Worm (Caenorhabditis elegans) whole organism, late embryonic: ENCODE data around the gene pqn-82.

ENCODE experiments used
- C38D4.7 ChIP-seq: fragments of 200-800 bp; sonication (Bioruptor generic); optimal IDR thresholded peaks from 2 replicates; lab custom pipeline; 2018; ENCODE audit warnings: mild to moderate bottlenecking, missing genetic modification characterization, moderate library complexity, missing compliant biosample characterization
- K02D7.2 ChIP-seq: sonication (generic microtip); optimal IDR thresholded peaks from 2 replicates; lab custom pipeline; 2017; ENCODE audit warnings: mild to moderate bottlenecking, missing genetic modification characterization, missing compliant biosample characterization
- K09A11.1 ChIP-seq: sonication (generic microtip); optimal IDR thresholded peaks from 2 replicates; lab custom pipeline; 2017; ENCODE audit warnings: antibody characterized with exemption, mild to moderate bottlenecking, missing genetic modification characterization, missing compliant biosample characterization; ENCODE audit not compliant: insufficient read depth
- T23F11.4 ChIP-seq: fragments of 200-800 bp; sonication (Bioruptor generic); optimal IDR thresholded peaks from 2 replicates; lab custom pipeline; 2018; ENCODE audit warnings: mild to moderate bottlenecking, missing genetic modification characterization, missing compliant biosample characterization
- ama-1 ChIP-seq: fragments of 150-350 bp; optimal IDR thresholded peaks from 2 replicates; lab custom pipeline; 2014
- ceh-14 ChIP-seq: sonication (generic microtip); optimal IDR thresholded peaks from 2 replicates; lab custom pipeline; 2016; ENCODE audit warnings: missing genotype, missing genetic modification characterization, missing compliant biosample characterization
- ceh-22 ChIP-seq: sonication (generic microtip); optimal IDR thresholded peaks from 2 replicates; lab custom pipeline; 2017; ENCODE audit warnings: missing biosample characterization, missing genetic modification characterization
- ceh-30 ChIP-seq: fragments of 150-350 bp; optimal IDR thresholded peaks from 2 replicates; lab custom pipeline; 2014; ENCODE audit warnings: missing biosample characterization, missing genetic modification characterization
- ceh-31 ChIP-seq: sonication (generic microtip); optimal IDR thresholded peaks from 2 replicates; lab custom pipeline; 2016; ENCODE audit warnings: missing genetic modification characterization, missing compliant biosample characterization
- ceh-48 ChIP-seq: sonication (generic microtip); optimal IDR thresholded peaks from 2 replicates; lab custom pipeline; 2016; ENCODE audit warnings: missing genetic modification characterization, inconsistent platforms, missing compliant biosample characterization
- che-1 ChIP-seq: sonication (generic microtip); optimal IDR thresholded peaks from 2 replicates; lab custom pipeline; 2016; ENCODE audit warnings: mild to moderate bottlenecking, missing genetic modification characterization, missing compliant biosample characterization
- dmd-4 ChIP-seq: sonication (generic microtip); optimal IDR thresholded peaks from 2 replicates; lab custom pipeline; 2016; ENCODE audit warnings: borderline replicate concordance, missing genetic modification characterization, missing compliant biosample characterization
- dve-1 ChIP-seq: sonication (generic microtip); optimal IDR thresholded peaks from 2 replicates; lab custom pipeline; 2017; ENCODE audit warnings: antibody characterized with exemption, mild to moderate bottlenecking, missing genetic modification characterization, missing compliant biosample characterization
- gmeb-2 ChIP-seq: sonication (generic microtip); optimal IDR thresholded peaks from 2 replicates; lab custom pipeline; 2016; ENCODE audit warnings: missing genetic modification characterization, inconsistent platforms, missing compliant biosample characterization
- hlh-8 ChIP-seq: sonication (generic microtip); optimal IDR thresholded peaks from 2 replicates; lab custom pipeline; 2016; ENCODE audit warnings: missing genotype, missing genetic modification characterization, missing compliant biosample characterization
- lim-6 ChIP-seq: sonication (generic microtip); optimal IDR thresholded peaks from 2 replicates; lab custom pipeline; 2016; ENCODE audit warnings: missing genetic modification characterization, missing compliant biosample characterization
- madf-2 ChIP-seq: sonication (generic microtip); optimal IDR thresholded peaks from 2 replicates; lab custom pipeline; 2017; ENCODE audit warnings: missing genetic modification characterization, missing compliant biosample characterization
- mec-3 ChIP-seq: sonication (generic microtip); optimal IDR thresholded peaks from 2 replicates; lab custom pipeline; 2016; ENCODE audit warnings: borderline replicate concordance, missing genetic modification characterization, missing compliant biosample characterization
- nfya-1 ChIP-seq: sonication (generic microtip); optimal IDR thresholded peaks from 2 replicates; lab custom pipeline; 2017; ENCODE audit warnings: missing genetic modification characterization, mild to moderate bottlenecking, missing compliant biosample characterization, antibody characterized with exemption, moderate library complexity
- nhr-11 ChIP-seq: fragments of 150-350 bp; optimal IDR thresholded peaks from 2 replicates; lab custom pipeline; 2014; ENCODE audit warnings: missing biosample characterization, missing genetic modification characterization
- nhr-232 ChIP-seq: sonication (generic microtip); optimal IDR thresholded peaks from 2 replicates; lab custom pipeline; 2016; ENCODE audit warnings: missing genetic modification characterization, missing compliant biosample characterization
- odd-2 ChIP-seq: sonication (generic microtip); optimal IDR thresholded peaks from 2 replicates; lab custom pipeline; 2017; ENCODE audit warnings: antibody characterized with exemption, mild to moderate bottlenecking, missing genetic modification characterization, missing compliant biosample characterization
- pag-3 ChIP-seq: sonication (generic microtip); optimal IDR thresholded peaks from 2 replicates; lab custom pipeline; 2016; ENCODE audit warnings: missing compliant biosample characterization, missing genetic modification characterization, borderline replicate concordance
- pat-9 ChIP-seq: fragments of 200-800 bp; sonication (Bioruptor generic); optimal IDR thresholded peaks from 2 replicates; lab custom pipeline; 2018; ENCODE audit warnings: mild to moderate bottlenecking, missing genetic modification characterization, moderate library complexity, missing compliant biosample characterization
- pha-2 ChIP-seq: sonication (generic microtip); optimal IDR thresholded peaks from 2 replicates; lab custom pipeline; 2017; ENCODE audit warnings: mild to moderate bottlenecking, missing genetic modification characterization, missing compliant biosample characterization
- pha-4 ChIP-seq: fragments of 150-350 bp; optimal IDR thresholded peaks from 2 replicates; lab custom pipeline; 2018; ENCODE audit warnings: missing biosample characterization, missing genetic modification reagents, missing genetic modification characterization
- pros-1 ChIP-seq: fragments of 150-350 bp; optimal IDR thresholded peaks from 2 replicates; lab custom pipeline; 2014; ENCODE audit warnings: missing biosample characterization, missing genetic modification reagents, missing genetic modification characterization
- rnt-1 ChIP-seq: sonication (generic microtip); optimal IDR thresholded peaks from 2 replicates; lab custom pipeline; 2016; ENCODE audit warnings: missing genetic modification characterization, missing compliant biosample characterization
- sox-2 ChIP-seq: fragments of 200-800 bp; sonication (Bioruptor generic); IDR thresholded peaks from 2 replicates; pipeline ENCODE4 v1.3.6; 2022; ENCODE audit warnings: missing genetic modification reagents, missing genetic modification characterization, missing compliant biosample characterization
- sox-4 ChIP-seq: sonication (generic microtip); optimal IDR thresholded peaks from 2 replicates; lab custom pipeline; 2017; ENCODE audit warnings: mild to moderate bottlenecking, missing genetic modification characterization, inconsistent platforms, missing compliant biosample characterization
- syd-9 ChIP-seq: sonication (generic microtip); optimal IDR thresholded peaks from 2 replicates; lab custom pipeline; 2016; ENCODE audit warnings: mild to moderate bottlenecking, missing genetic modification characterization, moderate library complexity, missing compliant biosample characterization
- tbx-7 ChIP-seq: sonication (generic microtip); optimal IDR thresholded peaks from 2 replicates; lab custom pipeline; 2016; ENCODE audit warnings: missing genotype, missing genetic modification characterization, missing compliant biosample characterization
- unc-3 ChIP-seq, 2 experiments: fragments of 200-800 bp in 1 of 2; sonication (Bioruptor generic) in 1 of 2; sonication (generic microtip) in 1 of 2; conservative IDR thresholded peaks in 1 of 2; optimal IDR thresholded peaks in 1 of 2; 2 replicates each; pipeline versions ENCODE4 v1.3.6 to Lab custom; 2016 to 2022; ENCODE audit warnings: missing compliant biosample characterization in 2 of 2, missing genetic modification characterization in 2 of 2, missing genetic modification reagents in 1 of 2
- unc-86 ChIP-seq: sonication (generic microtip); optimal IDR thresholded peaks from 2 replicates; lab custom pipeline; 2016; ENCODE audit warnings: missing genetic modification characterization, missing compliant biosample characterization
- zip-5 ChIP-seq: sonication (generic microtip); optimal IDR thresholded peaks from 2 replicates; lab custom pipeline; 2016; ENCODE audit warnings: missing genetic modification characterization, missing compliant biosample characterization
- ztf-16 ChIP-seq: sonication (generic microtip); optimal IDR thresholded peaks from 2 replicates; lab custom pipeline; 2017; ENCODE audit warnings: missing genetic modification characterization, missing compliant biosample characterization

The pqn-82 gene

ce11 chrIII:1853944-1854343 is 5.1 kb downstream of the pqn-82 start:
- no peak for TF ChIP-seq ceh-31 (tag; lab: Kevin White, UChicago)

- no peak for TF ChIP-seq unc-86 (tag; lab: Kevin White, UChicago)
- no peak for TF ChIP-seq odd-2 (tag; lab: Kevin White, UChicago)
- no peak for TF ChIP-seq pha-2 (tag; lab: Kevin White, UChicago)
- no peak for TF ChIP-seq nfya-1 (tag; lab: Kevin White, UChicago)
- TF ChIP-seq K02D7.2, result no peak
- no peak for TF ChIP-seq ceh-22 (tag; lab: Kevin White, UChicago)
- TF ChIP-seq madf-2 (tag; lab: Kevin White, UChicago), result no peak
- no peak for TF ChIP-seq unc-3 (GFP tag; conservative IDR thresholded peaks at IDR 0.05; lab: Robert Waterston, UW)
- no peak for TF ChIP-seq unc-3 (tag; optimal IDR thresholded peaks at IDR 0.05; lab: Kevin White, UChicago)
- no peak for TF ChIP-seq T23F11.4 (GFP tag; lab: Kevin White, UChicago)
- no peak for TF ChIP-seq pha-4 (tag; lab: Kevin White, UChicago)
- TF ChIP-seq C38D4.7, result no peak
- no peak for TF ChIP-seq nhr-11 (tag; lab: Kevin White, UChicago)
- TF ChIP-seq ceh-14 (tag; lab: Kevin White, UChicago), result no peak
- no peak for TF ChIP-seq ceh-31 (tag; lab: Kevin White, UChicago)
- TF ChIP-seq ceh-48, result no peak
- no peak for TF ChIP-seq syd-9 (tag; lab: Kevin White, UChicago)
- TF ChIP-seq, all 69 proteins: peak for 0
Observed at ce11 chrIII:1855092-1855491, 6.2 kb downstream of the pqn-82 start, which contains the start of gene hlh-33. TSS of gene hlh-33 (plus strand) at chrIII:1855392.

DNA sequence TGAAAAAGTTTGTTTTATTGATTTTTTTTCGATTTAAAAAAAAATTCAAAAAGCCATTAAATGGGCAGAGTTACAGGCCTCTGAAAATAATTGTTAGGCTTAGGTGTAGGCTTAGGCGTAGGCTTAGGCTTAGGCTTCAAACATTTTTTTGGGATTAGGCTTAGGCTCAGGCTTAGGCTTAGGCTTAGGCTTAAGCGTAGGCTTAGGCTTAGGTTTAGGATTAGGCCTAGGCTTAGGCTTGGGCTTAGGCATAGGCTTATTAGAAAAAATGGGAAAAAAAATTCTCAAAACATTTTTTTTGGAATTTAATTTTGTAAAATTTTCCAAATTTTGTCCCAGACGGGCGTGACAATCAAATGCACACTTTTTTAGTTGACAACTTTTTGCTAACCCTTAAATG is 7.3 kb downstream of the pqn-82 start:
- TF ChIP-seq pag-3 (tag; lab: Kevin White, UChicago), result no peak
- no peak for TF ChIP-seq hlh-8 (tag; lab: Kevin White, UChicago)
- peak; percentile 61 for TF ChIP-seq dve-1 (tag; lab: Kevin White, UChicago)
- no peak for TF ChIP-seq ceh-31 (tag; lab: Kevin White, UChicago)
- TF ChIP-seq mec-3, result no peak

DNA sequence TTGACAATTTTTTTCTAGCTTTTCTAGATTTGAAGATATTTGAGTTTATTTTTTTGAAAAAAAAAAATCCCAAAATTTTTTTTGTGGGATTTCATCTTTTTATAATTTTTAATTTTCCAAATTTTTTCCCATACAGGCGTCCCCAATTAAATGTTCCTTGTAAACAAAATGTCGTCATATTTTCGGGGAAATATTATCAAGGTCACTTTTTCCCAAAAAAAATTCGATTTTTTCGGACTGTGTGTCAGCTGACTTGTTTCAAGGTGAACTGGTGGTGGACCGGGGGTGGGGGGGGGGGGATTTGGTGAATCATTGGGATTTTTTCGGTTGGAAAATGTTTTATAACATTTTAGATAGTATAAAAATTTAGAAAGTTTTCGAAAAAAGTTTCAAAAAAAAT is 7.8 kb downstream of the pqn-82 start:
- no peak for TF ChIP-seq gmeb-2 (tag; lab: Kevin White, UChicago)
- TF ChIP-seq che-1 (tag; lab: Kevin White, UChicago), result no peak
- TF ChIP-seq pros-1 (tag; lab: Kevin White, UChicago), result no peak
- TF ChIP-seq zip-5, result no peak
- no peak for TF ChIP-seq nfya-1 (tag; lab: Kevin White, UChicago)
- no peak for TF ChIP-seq nhr-11 (tag; lab: Kevin White, UChicago)
- no peak for TF ChIP-seq sox-2 (GFP tag; lab: Robert Waterston, UW)
- no peak for TF ChIP-seq tbx-7 (tag; lab: Kevin White, UChicago)
- no peak for TF ChIP-seq lim-6
- TF ChIP-seq odd-2 (tag; lab: Kevin White, UChicago), result no peak
- no peak for TF ChIP-seq ztf-16 (tag; lab: Kevin White, UChicago)
- no peak for TF ChIP-seq K02D7.2
- no peak for TF ChIP-seq rnt-1 (tag; lab: Kevin White, UChicago)
- no peak for TF ChIP-seq nhr-232
- TF ChIP-seq ceh-30 (tag; lab: Kevin White, UChicago), result no peak
- TF ChIP-seq dmd-4 (tag; lab: Kevin White, UChicago), result no peak
- no peak for TF ChIP-seq ama-1 (lab: Kevin White, UChicago)
- TF ChIP-seq pat-9 (tag; lab: Kevin White, UChicago), result no peak
- TF ChIP-seq sox-4 (tag; lab: Kevin White, UChicago), result no peak
- TF ChIP-seq K09A11.1, result no peak
- TF ChIP-seq, all 69 proteins: peak for 0
